Fruit fly (Drosophila melanogaster) whole organism, embryonic: ENCODE measurements around the gene CG13482.
A peak's percentile ranks its signal among the peaks of the same experiment; 100 is the strongest.

Source experiments
- Antp ChIP-seq: fragments of 200-800 bp; sonication (Bioruptor generic); optimal IDR thresholded peaks from 3 replicates; lab custom pipeline; 2016; ENCODE audit warnings: missing biosample characterization, missing genetic modification characterization
- CG10654 ChIP-seq: fragments of 200-800 bp; sonication (Bioruptor generic); optimal IDR thresholded peaks from 2 replicates; lab custom pipeline; 2016; ENCODE audit warnings: missing biosample characterization, missing genetic modification characterization
- CG11560 ChIP-seq: fragments of 200-800 bp; sonication (Bioruptor generic); IDR thresholded peaks from 3 replicates; pipeline ENCODE4 v1.3.6; 2022; ENCODE audit warnings: missing biosample characterization, missing genetic modification characterization
- CG12299 ChIP-seq: fragments of 200-800 bp; sonication (Bioruptor generic); optimal IDR thresholded peaks from 2 replicates; lab custom pipeline; 2018; ENCODE audit warnings: missing biosample characterization, mild to moderate bottlenecking, missing genetic modification characterization
- CG15073 ChIP-seq: fragments of 200-800 bp; sonication (Bioruptor generic); optimal IDR thresholded peaks from 2 replicates; lab custom pipeline; 2016; ENCODE audit warnings: missing biosample characterization, missing genetic modification characterization
- CG15514 ChIP-seq: fragments of 200-800 bp; sonication (Bioruptor generic); optimal IDR thresholded peaks from 3 replicates; lab custom pipeline; 2017; ENCODE audit warnings: missing biosample characterization, missing genetic modification characterization, mild to moderate bottlenecking, moderate library complexity, missing genetic modification reagents
- CG15601 ChIP-seq: fragments of 200-800 bp; sonication (Bioruptor generic); optimal IDR thresholded peaks from 3 replicates; lab custom pipeline; 2019; ENCODE audit warnings: missing biosample characterization, mild to moderate bottlenecking, missing genetic modification characterization, moderate library complexity
- CG15696 ChIP-seq: fragments of 200-800 bp; sonication (Bioruptor generic); optimal IDR thresholded peaks from 2 replicates; lab custom pipeline; 2019; ENCODE audit warnings: missing biosample characterization, mild to moderate bottlenecking, missing genetic modification characterization, moderate library complexity
- CG17359 ChIP-seq: fragments of 200-800 bp; sonication (Bioruptor generic); optimal IDR thresholded peaks from 3 replicates; lab custom pipeline; 2018; ENCODE audit warnings: missing biosample characterization, mild to moderate bottlenecking, missing genetic modification characterization, moderate library complexity
- CG17612 ChIP-seq: fragments of 200-800 bp; sonication (Bioruptor generic); IDR thresholded peaks from 2 replicates; pipeline ENCODE4 v1.3.6; 2022; ENCODE audit warnings: missing biosample characterization, missing genetic modification characterization
- CG34422 ChIP-seq: fragments of 200-800 bp; sonication (Bioruptor generic); IDR thresholded peaks from 3 replicates; pipeline ENCODE4 v1.3.6; 2022; ENCODE audit warnings: missing biosample characterization, missing genetic modification characterization
- CG4707 ChIP-seq: fragments of 200-800 bp; sonication (Bioruptor generic); optimal IDR thresholded peaks from 2 replicates; lab custom pipeline; 2018; ENCODE audit warnings: missing biosample characterization, mild to moderate bottlenecking, missing genetic modification characterization, moderate library complexity
- CG6689 ChIP-seq: fragments of 200-800 bp; sonication (Bioruptor generic); IDR thresholded peaks from 2 replicates; pipeline ENCODE4 v1.3.6; 2022; ENCODE audit warnings: missing biosample characterization, missing genetic modification characterization
- CG8089 ChIP-seq: fragments of 200-800 bp; sonication (Bioruptor generic); optimal IDR thresholded peaks from 3 replicates; lab custom pipeline; 2016; ENCODE audit warnings: missing biosample characterization, missing genetic modification characterization
- CG9727 ChIP-seq: fragments of 200-800 bp; sonication (Bioruptor generic); optimal IDR thresholded peaks from 3 replicates; lab custom pipeline; 2017; ENCODE audit warnings: missing biosample characterization, mild to moderate bottlenecking, missing genetic modification characterization
- Chrac-16 ChIP-seq: fragments of 200-800 bp; sonication (Bioruptor generic); optimal IDR thresholded peaks from 3 replicates; lab custom pipeline; 2016; ENCODE audit warnings: missing biosample characterization, missing genetic modification characterization
- Eip74EF ChIP-seq, 2 experiments: fragments of 200-800 bp in 1 of 2; fragments of >200 bp in 1 of 2; sonication (Bioruptor generic) in 1 of 2; optimal IDR thresholded peaks; 2 replicates each; lab custom pipeline; 2017 to 2019; ENCODE audit warnings: missing biosample characterization in 2 of 2, missing genetic modification characterization in 2 of 2, mild to moderate bottlenecking in 1 of 2, moderate library complexity in 1 of 2
- Hr39 ChIP-seq: fragments of >200 bp; optimal IDR thresholded peaks from 2 replicates; lab custom pipeline; 2017
- Opbp ChIP-seq: fragments of 200-800 bp; sonication (Bioruptor generic); IDR thresholded peaks from 3 replicates; pipeline ENCODE4 v1.3.6; 2022; ENCODE audit warnings: missing biosample characterization, missing genetic modification characterization; ENCODE audit not compliant: partially characterized antibody
- Ravus ChIP-seq: fragments of 200-800 bp; sonication (Bioruptor generic); IDR thresholded peaks from 2 replicates; pipeline ENCODE4 v1.3.6; 2022; ENCODE audit warnings: missing biosample characterization, missing genetic modification characterization
- Sin3A ChIP-seq: fragments of >200 bp; optimal IDR thresholded peaks from 2 replicates; lab custom pipeline; 2018
- Sox102F ChIP-seq: fragments of 200-800 bp; sonication (Bioruptor generic); optimal IDR thresholded peaks from 2 replicates; lab custom pipeline; 2018; ENCODE audit warnings: missing biosample characterization, mild to moderate bottlenecking, missing genetic modification characterization, moderate library complexity
- Sry-δ ChIP-seq: fragments of 200-800 bp; sonication (Bioruptor generic); optimal IDR thresholded peaks from 2 replicates; lab custom pipeline; 2016; ENCODE audit warnings: missing biosample characterization, missing genetic modification characterization
- Taf1 ChIP-seq: fragments of 200-800 bp; sonication (Bioruptor generic); IDR thresholded peaks from 2 replicates; pipeline ENCODE4 v1.3.6; 2022; ENCODE audit warnings: missing biosample characterization, missing genetic modification characterization
- Tbp ChIP-seq: fragments of >200 bp; optimal IDR thresholded peaks from 2 replicates; lab custom pipeline; 2018; ENCODE audit warnings: missing biosample characterization, missing genetic modification characterization
- ab ChIP-seq: fragments of 200-800 bp; sonication (Bioruptor generic); optimal IDR thresholded peaks from 2 replicates; lab custom pipeline; 2016; ENCODE audit warnings: missing biosample characterization, missing genetic modification characterization
- ac ChIP-seq: fragments of 200-800 bp; sonication (Bioruptor generic); optimal IDR thresholded peaks from 3 replicates; lab custom pipeline; 2017; ENCODE audit warnings: missing biosample characterization, mild to moderate bottlenecking, missing genetic modification characterization
- ash1 ChIP-seq: fragments of 200-800 bp; sonication (Bioruptor generic); optimal IDR thresholded peaks from 2 replicates; lab custom pipeline; 2018; ENCODE audit warnings: missing biosample characterization, mild to moderate bottlenecking, missing genetic modification characterization
- dan ChIP-seq: fragments of 200-800 bp; sonication (Bioruptor generic); IDR thresholded peaks from 2 replicates; pipeline ENCODE4 v1.3.6; 2022; ENCODE audit warnings: missing biosample characterization, missing genetic modification characterization
- danr ChIP-seq: fragments of 200-800 bp; sonication (Bioruptor generic); IDR thresholded peaks from 2 replicates; pipeline ENCODE4 v1.3.6; 2022; ENCODE audit warnings: missing biosample characterization, missing genetic modification characterization
- disco-r ChIP-seq: fragments of 200-800 bp; sonication (Bioruptor generic); optimal IDR thresholded peaks from 2 replicates; lab custom pipeline; 2016; ENCODE audit warnings: missing biosample characterization, missing genetic modification characterization
- ems ChIP-seq: fragments of 200-800 bp; sonication (Bioruptor generic); optimal IDR thresholded peaks from 3 replicates; lab custom pipeline; 2016; ENCODE audit warnings: missing biosample characterization, missing genetic modification characterization
- ftz-f1 ChIP-seq: fragments of 200-800 bp; sonication (Bioruptor generic); optimal IDR thresholded peaks from 2 replicates; lab custom pipeline; 2016; ENCODE audit warnings: missing biosample characterization, missing genetic modification characterization
- gro ChIP-seq: fragments of 200-800 bp; sonication (Bioruptor generic); optimal IDR thresholded peaks from 2 replicates; lab custom pipeline; 2016; ENCODE audit warnings: missing biosample characterization, missing genetic modification characterization
- gsb ChIP-seq: fragments of 200-800 bp; sonication (Bioruptor generic); IDR thresholded peaks from 2 replicates; pipeline ENCODE4 v1.3.6; 2022; ENCODE audit warnings: missing biosample characterization, missing genetic modification characterization
- hkb ChIP-seq, 2 experiments: fragments of 200-800 bp in 1 of 2; fragments of >200 bp in 1 of 2; sonication (Bioruptor generic) in 1 of 2; IDR thresholded peaks in 1 of 2; optimal IDR thresholded peaks in 1 of 2; 2 replicates each; pipeline versions ENCODE4 v1.3.6 to Lab custom; 2017 to 2022; ENCODE audit warnings: missing biosample characterization in 1 of 2, missing genetic modification characterization in 1 of 2
- hth ChIP-seq: fragments of >200 bp; optimal IDR thresholded peaks from 2 replicates; lab custom pipeline; 2017; ENCODE audit warnings: inconsistent platforms
- insv ChIP-seq, 2 experiments: fragments of 200-800 bp; sonication (Bioruptor generic); optimal IDR thresholded peaks; 3 replicates each; lab custom pipeline; 2016 to 2018; ENCODE audit warnings: missing biosample characterization in 2 of 2, missing genetic modification characterization in 2 of 2
- jing ChIP-seq: fragments of 200-800 bp; sonication (Bioruptor generic); optimal IDR thresholded peaks from 2 replicates; lab custom pipeline; 2018; ENCODE audit warnings: missing biosample characterization, mild to moderate bottlenecking, missing genetic modification characterization
- knrl ChIP-seq: fragments of 200-800 bp; sonication (Bioruptor generic); IDR thresholded peaks from 3 replicates; pipeline ENCODE4 v1.3.6; 2022; ENCODE audit warnings: missing biosample characterization, missing genetic modification characterization; ENCODE audit not compliant: partially characterized antibody
- lbe ChIP-seq: fragments of 200-800 bp; sonication (Bioruptor generic); optimal IDR thresholded peaks from 2 replicates; lab custom pipeline; 2016; ENCODE audit warnings: missing biosample characterization, mild to moderate bottlenecking, missing genetic modification characterization
- lov ChIP-seq, 2 experiments: fragments of 200-800 bp in 1 of 2; fragments of >200 bp in 1 of 2; sonication (Bioruptor generic) in 1 of 2; IDR thresholded peaks in 1 of 2; optimal IDR thresholded peaks in 1 of 2; 2 replicates in 1 of 2; 3 replicates in 1 of 2; pipeline versions ENCODE4 v1.3.6 to Lab custom; 2017 to 2022; ENCODE audit warnings: missing biosample characterization in 1 of 2, missing genetic modification characterization in 1 of 2
- nmo ChIP-seq: fragments of 200-800 bp; sonication (Bioruptor generic); optimal IDR thresholded peaks from 2 replicates; lab custom pipeline; 2018; ENCODE audit warnings: missing biosample characterization, mild to moderate bottlenecking, missing genetic modification characterization, moderate library complexity
- p53 ChIP-seq: fragments of 200-800 bp; sonication (Bioruptor generic); optimal IDR thresholded peaks from 2 replicates; lab custom pipeline; 2016; ENCODE audit warnings: missing biosample characterization, missing genetic modification characterization
- ro ChIP-seq: fragments of 200-800 bp; sonication (Bioruptor generic); IDR thresholded peaks from 2 replicates; pipeline ENCODE4 v1.3.6; 2022; ENCODE audit warnings: missing biosample characterization, missing genetic modification characterization
- sna ChIP-seq: fragments of 200-800 bp; sonication (Bioruptor generic); IDR thresholded peaks from 2 replicates; pipeline ENCODE4 v1.3.6; 2022; ENCODE audit warnings: missing biosample characterization, missing genetic modification characterization; ENCODE audit not compliant: partially characterized antibody
- sug ChIP-seq: fragments of 200-800 bp; optimal IDR thresholded peaks from 2 replicates; lab custom pipeline; 2019; ENCODE audit warnings: missing biosample characterization, mild to moderate bottlenecking, missing genetic modification characterization, moderate library complexity
- trem ChIP-seq: fragments of 200-800 bp; optimal IDR thresholded peaks from 3 replicates; lab custom pipeline; 2019; ENCODE audit warnings: missing biosample characterization, mild to moderate bottlenecking, missing genetic modification characterization, moderate library complexity
- tx ChIP-seq: fragments of 200-800 bp; sonication (Bioruptor generic); optimal IDR thresholded peaks from 2 replicates; lab custom pipeline; 2016; ENCODE audit warnings: missing biosample characterization, missing genetic modification characterization
- unc-4 ChIP-seq: fragments of 200-800 bp; sonication (Bioruptor generic); IDR thresholded peaks from 2 replicates; pipeline ENCODE4 v1.3.6; 2022; ENCODE audit warnings: missing biosample characterization, missing genetic modification characterization; ENCODE audit not compliant: partially characterized antibody
- wdn ChIP-seq: fragments of 200-800 bp; sonication (Bioruptor generic); IDR thresholded peaks from 2 replicates; pipeline ENCODE4 v1.3.6; 2022; ENCODE audit warnings: missing biosample characterization, missing genetic modification characterization

Gene CG13482

DNA sequence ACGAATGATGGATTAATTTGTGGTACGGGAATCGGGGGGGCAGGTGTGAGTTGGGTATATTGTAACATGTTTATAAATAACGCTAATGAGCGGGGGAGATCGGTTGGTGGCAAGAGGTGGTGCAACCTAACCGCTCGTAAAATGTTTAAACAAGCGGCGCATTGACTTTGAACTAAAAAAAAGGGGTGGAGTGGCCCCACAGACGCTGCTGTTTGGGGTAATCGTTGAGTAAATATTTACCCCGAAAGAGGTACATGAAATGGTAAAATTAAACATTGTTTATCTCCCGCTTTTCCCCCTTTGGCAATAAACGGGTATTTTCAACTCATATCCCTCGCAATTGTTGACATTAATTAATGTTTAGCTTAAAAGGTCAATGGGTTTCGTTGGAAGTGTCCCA is 37.0 kb downstream of the CG13482 start (continued):
- TF ChIP-seq Chrac-16 (GFP tag; lab: Kevin White, UChicago), result no peak
- TF ChIP-seq ems (GFP tag; lab: Kevin White, UChicago), result no peak
- TF ChIP-seq gsb (GFP tag; lab: Robert Waterston, UW), result no peak
- peak; percentile 2 for TF ChIP-seq Antp (GFP tag; lab: Kevin White, UChicago)
- no peak for TF ChIP-seq hkb (optimal IDR thresholded peaks at IDR 0.05; lab: Kevin White, UChicago)
- 0 out of 2 replicates have a peak, but pooled peaks have one; percentile 56 for TF ChIP-seq hkb (GFP tag; IDR thresholded peaks at IDR 0.05; lab: Robert Waterston, UW)
- no peak for TF ChIP-seq wdn (GFP tag; lab: Robert Waterston, UW)
- TF ChIP-seq CG15696 (tag; lab: Kevin White, UChicago), result peak; percentile 74
- peak; percentile 14 for TF ChIP-seq CG8089
- no peak for TF ChIP-seq CG11560 (tag; lab: Robert Waterston, UW)
- no peak for TF ChIP-seq CG34422
- no peak for TF ChIP-seq disco-r (GFP tag; lab: Kevin White, UChicago)
- no peak for TF ChIP-seq ro (GFP tag; lab: Robert Waterston, UW)
- TF ChIP-seq CG9727 (GFP tag; lab: Kevin White, UChicago), result peak; percentile 41
- no peak for TF ChIP-seq ab (GFP tag; lab: Kevin White, UChicago)
- TF ChIP-seq ftz-f1 (GFP tag; lab: Kevin White, UChicago), result no peak
- peak; percentile 16 for TF ChIP-seq nmo (GFP tag; lab: Kevin White, UChicago)
- TF ChIP-seq unc-4 (GFP tag; lab: Robert Waterston, UW), result no peak
- TF ChIP-seq Eip74EF (GFP tag; optimal IDR thresholded peaks at IDR 0.05; lab: Kevin White, UChicago), result peak in 1 of 2 experiments; percentile 70
- TF ChIP-seq CG15601, result peak; percentile 91
- no peak for TF ChIP-seq Sin3A (lab: Kevin White, UChicago)
- TF ChIP-seq CG4707 (GFP tag; lab: Kevin White, UChicago), result peak; percentile 72
- TF ChIP-seq gro (GFP tag; lab: Kevin White, UChicago), result peak; percentile 30
- no peak for TF ChIP-seq Hr39 (lab: Kevin White, UChicago)
- TF ChIP-seq Ravus (GFP tag; lab: Robert Waterston, UW), result no peak
- no peak for TF ChIP-seq Taf1
- no peak for TF ChIP-seq CG17612
- TF ChIP-seq ash1 (GFP tag; lab: Kevin White, UChicago), result no peak
- TF ChIP-seq ac (GFP tag; lab: Kevin White, UChicago), result peak; percentile 68
- TF ChIP-seq knrl (GFP tag; lab: Robert Waterston, UW), result no peak
- TF ChIP-seq tx (GFP tag; lab: Kevin White, UChicago), result no peak
- no peak for TF ChIP-seq dan (GFP tag; lab: Robert Waterston, UW)
- TF ChIP-seq Sox102F (GFP tag; lab: Kevin White, UChicago), result peak; percentile 51
- TF ChIP-seq sug (tag; lab: Kevin White, UChicago), result peak; percentile 68
- no peak for TF ChIP-seq Sry-δ (GFP tag; lab: Kevin White, UChicago)
- no peak for TF ChIP-seq p53
- TF ChIP-seq danr (GFP tag; lab: Robert Waterston, UW), result no peak
- TF ChIP-seq CG6689 (GFP tag; lab: Robert Waterston, UW), result 0 out of 2 replicates have a peak, but pooled peaks have one; percentile 28
- TF ChIP-seq insv (GFP tag; optimal IDR thresholded peaks at IDR 0.05; lab: Kevin White, UChicago), result no peak
- TF ChIP-seq trem (tag; lab: Kevin White, UChicago), result peak; percentile 47
- peak; percentile 53 for TF ChIP-seq CG12299 (tag; lab: Kevin White, UChicago)
- TF ChIP-seq CG15514 (GFP tag; lab: Kevin White, UChicago), result peak; percentile 36
- TF ChIP-seq lov (optimal IDR thresholded peaks at IDR 0.05; lab: Kevin White, UChicago), result no peak
- 0 out of 3 replicates have a peak, but pooled peaks have one; percentile 33 for TF ChIP-seq lov (GFP tag; IDR thresholded peaks at IDR 0.05; lab: Robert Waterston, UW)
- no peak for TF ChIP-seq CG10654 (GFP tag; lab: Kevin White, UChicago)
- no peak for TF ChIP-seq lbe
- no peak for TF ChIP-seq Tbp (GFP tag; lab: Kevin White, UChicago)
- no peak for TF ChIP-seq Opbp (GFP tag; lab: Robert Waterston, UW)
- no peak for TF ChIP-seq hth (lab: Kevin White, UChicago)
- TF ChIP-seq CG15073 (GFP tag; lab: Kevin White, UChicago), result no peak
- peak; percentile 55 for TF ChIP-seq CG17359
- no peak for TF ChIP-seq jing (GFP tag; lab: Kevin White, UChicago)
- TF ChIP-seq sna (GFP tag; lab: Robert Waterston, UW), result no peak
